Fruit fly (Drosophila melanogaster): ENCODE data around the gene Atg8a.

- TF ChIP-seq CG4496 (GFP tag; IDR thresholded peaks at IDR 0.05) (no peak), CG8159 (tag; optimal IDR thresholded peaks at IDR 0.05) (no peak), D1 (tag; optimal IDR thresholded peaks at IDR 0.05) (no peak), CG32121 (GFP tag; IDR thresholded peaks at IDR 0.05) (no peak)
These were observed 1.2 kb downstream of the Atg8a start for dm6 chrX:10766976-10767349.

Measured in whole organism, pupa.